Worm (Caenorhabditis elegans): ENCODE data around the gene ptr-22.

DNA sequence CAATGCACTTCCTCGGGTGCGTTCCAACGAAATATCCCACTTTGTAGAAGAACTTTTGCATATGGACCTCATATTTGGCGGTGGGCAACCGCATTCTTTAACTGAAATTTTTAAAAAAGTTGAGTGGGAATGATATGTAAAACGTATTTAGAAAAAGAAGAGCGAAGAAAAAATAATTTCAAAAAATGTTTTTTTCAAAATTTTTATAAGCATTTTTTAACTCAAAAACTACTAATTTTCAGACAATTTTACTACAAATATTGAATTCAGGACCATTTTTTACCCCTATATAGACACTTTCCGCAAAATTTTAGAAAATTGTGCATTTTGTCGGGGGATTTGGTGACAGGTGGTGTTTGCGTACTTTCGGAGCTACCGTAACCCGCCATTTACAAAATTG lies at the start of gene ptr-22:
- TF ChIP-seq nhr-12 (tag; optimal IDR thresholded peaks at IDR 0.05) (no peak), unc-39 (tag; optimal IDR thresholded peaks at IDR 0.05) (no peak), unc-62 (GFP tag; optimal IDR thresholded peaks at IDR 0.05) (no peak), tbx-2 (tag; optimal IDR thresholded peaks at IDR 0.05) (no peak), ceh-82 (tag; optimal IDR thresholded peaks at IDR 0.05) (no peak), aly-2 (tag; optimal IDR thresholded peaks at IDR 0.05) (no peak), nfya-1 (tag; optimal IDR thresholded peaks at IDR 0.05; ENCODE audit: insufficient read depth) (no peak), zag-1 (tag; optimal IDR thresholded peaks at IDR 0.05) (no peak), nhr-77 (tag; optimal IDR thresholded peaks at IDR 0.05) (no peak), fos-1 (tag; optimal IDR thresholded peaks at IDR 0.05) (no peak), elt-1 (tag; optimal IDR thresholded peaks at IDR 0.05) (no peak), nhr-43 (tag; optimal IDR thresholded peaks at IDR 0.05; ENCODE audit: poor library complexity, severe bottlenecking) (no peak), daf-12 (tag; optimal IDR thresholded peaks at IDR 0.05) (no peak)
